Worm (Caenorhabditis elegans): ENCODE data around the gene his-35.
A peak's percentile ranks its signal among the peaks of the same experiment; 100 is the strongest.

his-35 gene

ce11 chrV:9561624-9562179 lies 16.6 kb upstream of the his-35 start, which contains the start of gene rgef-1 (continued):
- TF ChIP-seq nhr-25 (tag; optimal IDR thresholded peaks at IDR 0.05; ENCODE audit: borderline replicate concordance, insufficient read depth) (no peak), Y5F2A.4 (GFP tag; optimal IDR thresholded peaks at IDR 0.05) (no peak), F37D6.2 (tag; optimal IDR thresholded peaks at IDR 0.05) (peak; percentile 75), pha-4 (GFP tag; IDR thresholded peaks at IDR 0.05) (no peak), pha-4 (tag; optimal IDR thresholded peaks at IDR 0.05) (no peak), egl-27 (tag; optimal IDR thresholded peaks at IDR 0.05) (no peak), lsy-2 (tag; optimal IDR thresholded peaks at IDR 0.05) (peak; percentile 41 to 69), nhr-111 (GFP tag; optimal IDR thresholded peaks at IDR 0.05) (no peak), nhr-41 (GFP tag; IDR thresholded peaks at IDR 0.05) (no peak)

ce11 chrV:9556668-9557067 lies 11.6 kb upstream of the his-35 start:
- no peak for TF ChIP-seq Y75B8A.6 (GFP tag; IDR thresholded peaks at IDR 0.05)
- TF ChIP-seq unc-62 (GFP tag; optimal IDR thresholded peaks at IDR 0.05 in 1 of 2): peak in 1 of 2 experiments; percentile 94
- TF ChIP-seq unc-62 (tag; optimal IDR thresholded peaks at IDR 0.05): no peak
- no peak for TF ChIP-seq Y105C5A.15 (GFP tag; IDR thresholded peaks at IDR 0.05)

DNA sequence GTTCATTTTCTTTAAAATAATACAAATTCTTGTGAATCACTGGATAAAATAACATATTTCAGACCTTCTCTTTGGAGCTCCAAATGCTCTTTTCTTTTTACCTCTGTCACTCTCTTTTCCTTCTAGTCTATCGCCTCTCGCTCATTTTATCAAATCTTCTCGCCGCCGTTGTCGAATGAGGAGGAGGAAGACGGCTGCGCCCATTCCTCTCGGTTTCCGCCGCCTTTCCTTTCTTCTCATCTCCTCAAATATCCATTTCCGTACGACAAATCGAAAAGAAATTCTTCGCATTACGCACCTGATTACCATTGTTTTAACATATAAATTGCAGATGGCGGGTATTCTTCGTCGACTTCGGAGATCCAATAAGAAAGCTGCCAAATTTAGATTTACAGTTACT lies 5.2 kb upstream of the his-35 start, which contains the start of gene ehbp-1:
Gene ehbp-1 (plus strand): TSS at position 332 of the 400 bp plus-strand sequence.
- TF ChIP-seq ces-1 (GFP tag; optimal IDR thresholded peaks at IDR 0.05): peak; percentile 26
- TF ChIP-seq mdt-29 (GFP tag; IDR thresholded peaks at IDR 0.05): no peak
- peak; percentile 21 for TF ChIP-seq mxl-3 (GFP tag; optimal IDR thresholded peaks at IDR 0.05)
- TF ChIP-seq ctbp-1 (GFP tag; IDR thresholded peaks at IDR 0.05): 0 out of 2 replicates have a peak, but pooled peaks have one; percentile 33
- TF ChIP-seq ceh-28 (tag; optimal IDR thresholded peaks at IDR 0.05): no peak

ce11 chrV:9549459-9549858 lies 4.4 kb upstream of the his-35 start, which contains the start of gene nstp-10:
TSS of gene nstp-10 (minus strand) at chrV:9549836.
- TF ChIP-seq lin-29 (GFP tag; IDR thresholded peaks at IDR 0.05) (no peak), arid-1 (GFP tag; conservative IDR thresholded peaks at IDR 0.05) (0 out of 2 replicates have a peak, but pooled peaks have one; percentile 33), snpc-1.2 (GFP tag; IDR thresholded peaks at IDR 0.05) (peak; percentile 84), F44E2.7 (GFP tag; IDR thresholded peaks at IDR 0.05) (no peak), ztf-7 (tag; optimal IDR thresholded peaks at IDR 0.05) (no peak), lin-13 (GFP tag; optimal IDR thresholded peaks at IDR 0.05) (peak; percentile 34), nhr-41 (GFP tag; IDR thresholded peaks at IDR 0.05) (no peak), lin-38 (GFP tag; IDR thresholded peaks at IDR 0.05) (peak; percentile 98), mep-1 (tag; optimal IDR thresholded peaks at IDR 0.05) (peak; percentile 40), Y105C5A.15 (GFP tag; IDR thresholded peaks at IDR 0.05) (no peak), dmd-9 (GFP tag; IDR thresholded peaks at IDR 0.05) (0 out of 2 replicates have a peak, but pooled peaks have one; percentile 38), cey-2 (tag; optimal IDR thresholded peaks at IDR 0.05; ENCODE audit: borderline replicate concordance, insufficient read depth) (no peak), madf-5 (GFP tag; IDR thresholded peaks at IDR 0.05) (no peak), daf-12 (tag; optimal IDR thresholded peaks at IDR 0.05) (no peak), dmd-6 (GFP tag; IDR thresholded peaks at IDR 0.05) (peak; percentile 9; the same call in 1 of the 2 replicates), unc-39 (tag; optimal IDR thresholded peaks at IDR 0.05) (no peak), fkh-10 (GFP tag; optimal IDR thresholded peaks at IDR 0.05) (no peak), daf-8 (GFP tag; IDR thresholded peaks at IDR 0.05) (no peak), nhr-111 (GFP tag; optimal IDR thresholded peaks at IDR 0.05) (no peak), nhr-25 (tag; optimal IDR thresholded peaks at IDR 0.05; ENCODE audit: borderline replicate concordance, insufficient read depth) (peak; percentile 30), ZK337.2 (GFP tag; IDR thresholded peaks at IDR 0.05) (peak; percentile 44; the same call in 1 of the 2 replicates), nhr-28 (tag; optimal IDR thresholded peaks at IDR 0.05) (no peak), Y5F2A.4 (GFP tag; optimal IDR thresholded peaks at IDR 0.05) (no peak), dve-1 (tag; optimal IDR thresholded peaks at IDR 0.05; ENCODE audit: insufficient read depth) (peak; percentile 48), set-16 (GFP tag; IDR thresholded peaks at IDR 0.05) (no peak), T20F7.1 (GFP tag; optimal IDR thresholded peaks at IDR 0.05) (peak; percentile 54), nhr-77 (tag; optimal IDR thresholded peaks at IDR 0.05) (no peak), mdl-1 (tag; optimal IDR thresholded peaks at IDR 0.05) (no peak), mxl-2 (GFP tag; conservative IDR thresholded peaks at IDR 0.05) (no peak), nhr-76 (tag; optimal IDR thresholded peaks at IDR 0.05) (no peak), hlh-11 (tag; optimal IDR thresholded peaks at IDR 0.05) (peak; percentile 8), F37D6.2 (tag; optimal IDR thresholded peaks at IDR 0.05) (no peak)

Measured in whole organism, L4 larva.